Worm (Caenorhabditis elegans) whole organism, early embryonic: ENCODE data around the gene clec-166.

Experiments
- ceh-13 ChIP-seq: fragments of 200-800 bp; sonication (Bioruptor generic); optimal IDR thresholded peaks from 2 replicates; lab custom pipeline; 2018; ENCODE audit warnings: mild to moderate bottlenecking, missing genetic modification characterization, missing compliant biosample characterization
- flt-1 ChIP-seq: fragments of 200-800 bp; sonication (Bioruptor generic); IDR thresholded peaks from 2 replicates; pipeline ENCODE4 v1.3.6; 2022; ENCODE audit warnings: missing genetic modification characterization, missing compliant biosample characterization
- pes-1 ChIP-seq: fragments of 200-800 bp; sonication (Bioruptor generic); IDR thresholded peaks from 2 replicates; pipeline ENCODE4 v1.3.6; 2022; ENCODE audit warnings: missing genetic modification reagents, missing genetic modification characterization, missing compliant biosample characterization

DNA sequence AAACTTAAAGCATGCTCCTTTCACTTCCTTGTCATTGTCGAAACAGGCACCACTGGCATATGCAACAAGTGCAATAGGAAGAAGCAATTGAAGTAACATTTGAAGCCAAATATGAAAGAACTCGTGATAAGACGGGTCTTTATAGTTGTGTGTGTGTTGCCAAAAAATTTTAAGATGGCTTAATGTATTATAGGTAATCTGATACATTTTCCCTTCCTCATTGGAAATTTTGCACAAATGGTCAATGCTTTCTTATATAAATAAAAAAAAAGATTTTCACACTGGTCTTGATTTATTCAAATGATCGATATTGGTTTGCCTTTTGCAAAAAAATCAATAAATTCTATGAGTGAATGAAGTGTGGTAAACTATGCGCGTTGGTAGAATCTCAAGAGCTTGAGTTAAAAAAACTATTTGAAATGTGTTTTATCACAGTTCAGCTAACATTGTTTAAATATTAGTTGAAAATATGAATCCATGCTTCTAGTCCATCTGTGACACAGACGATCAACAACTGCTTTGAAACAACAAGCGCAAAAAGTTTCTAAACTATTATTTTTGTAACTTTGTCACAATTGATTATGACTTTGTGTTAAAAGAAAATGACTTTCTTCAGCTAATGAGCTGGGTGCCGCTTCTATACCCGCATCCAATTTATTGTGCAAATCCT lies at the start of gene clec-166, which contains the start of gene F38A1.6:
- TF ChIP-seq flt-1 (no peak), ceh-13 (GFP tag; lab: Kevin White, UChicago) (no peak), pes-1 (no peak)
